Fruit fly (Drosophila melanogaster): ENCODE measurements around the gene Rnf11.

- TF ChIP-seq sage (GFP tag; optimal IDR thresholded peaks at IDR 0.05) (no peak), usp (GFP tag; optimal IDR thresholded peaks at IDR 0.05) (no peak), sv (GFP tag; optimal IDR thresholded peaks at IDR 0.05) (no peak), CG32264 (GFP tag; optimal IDR thresholded peaks at IDR 0.05) (no peak), dl (GFP tag; optimal IDR thresholded peaks at IDR 0.05; ENCODE audit: insufficient read depth in 1 of 2, partially characterized antibody in 2 of 2) (no peak), Abd-B (GFP tag; optimal IDR thresholded peaks at IDR 0.05) (no peak), br (GFP tag; optimal IDR thresholded peaks at IDR 0.05) (no peak), CrebA (GFP tag; optimal IDR thresholded peaks at IDR 0.05; ENCODE audit: borderline replicate concordance) (no peak), CG9705 (GFP tag; optimal IDR thresholded peaks at IDR 0.05) (no peak), brk (GFP tag; optimal IDR thresholded peaks at IDR 0.05) (no peak), Mio (GFP tag; optimal IDR thresholded peaks at IDR 0.05) (no peak), rgr (GFP tag; optimal IDR thresholded peaks at IDR 0.05) (no peak)
These were observed 44.2 kb downstream of the Rnf11 start for dm6 chr4:358930-359268.

Measured in whole organism, wandering third instar larva.